Worm (Caenorhabditis elegans) whole organism, late embryonic: Measurements from ENCODE around the gene F22D3.4.

Source experiments
- C08G9.2 ChIP-seq: sonication (generic microtip); optimal IDR thresholded peaks from 2 replicates; lab custom pipeline; 2016; ENCODE audit warnings: mild to moderate bottlenecking, missing genetic modification characterization, moderate library complexity, missing compliant biosample characterization
- F13H6.1 ChIP-seq: sonication (generic microtip); optimal IDR thresholded peaks from 2 replicates; lab custom pipeline; 2016; ENCODE audit warnings: missing genetic modification characterization, missing compliant biosample characterization
- K02D7.2 ChIP-seq: sonication (generic microtip); optimal IDR thresholded peaks from 2 replicates; lab custom pipeline; 2017; ENCODE audit warnings: mild to moderate bottlenecking, missing genetic modification characterization, missing compliant biosample characterization
- T23F11.4 ChIP-seq: fragments of 200-800 bp; sonication (Bioruptor generic); optimal IDR thresholded peaks from 2 replicates; lab custom pipeline; 2018; ENCODE audit warnings: mild to moderate bottlenecking, missing genetic modification characterization, missing compliant biosample characterization
- Y22D7AL.16 ChIP-seq: sonication (generic microtip); optimal IDR thresholded peaks from 2 replicates; lab custom pipeline; 2016; ENCODE audit warnings: missing genetic modification characterization, missing compliant biosample characterization
- ahr-1 ChIP-seq: sonication (generic microtip); optimal IDR thresholded peaks from 2 replicates; lab custom pipeline; 2016; ENCODE audit warnings: missing genetic modification characterization, missing compliant biosample characterization
- ceh-14 ChIP-seq: sonication (generic microtip); optimal IDR thresholded peaks from 2 replicates; lab custom pipeline; 2016; ENCODE audit warnings: missing genotype, missing genetic modification characterization, missing compliant biosample characterization
- ceh-18 ChIP-seq: sonication (generic microtip); optimal IDR thresholded peaks from 2 replicates; lab custom pipeline; 2016; ENCODE audit warnings: missing genetic modification characterization, missing compliant biosample characterization
- ceh-19 ChIP-seq: fragments of 200-800 bp; sonication (Bioruptor generic); optimal IDR thresholded peaks from 2 replicates; lab custom pipeline; 2018; ENCODE audit warnings: mild to moderate bottlenecking, missing genetic modification characterization, missing compliant biosample characterization
- ceh-31 ChIP-seq: sonication (generic microtip); optimal IDR thresholded peaks from 2 replicates; lab custom pipeline; 2016; ENCODE audit warnings: missing genetic modification characterization, missing compliant biosample characterization
- ceh-34 ChIP-seq: sonication (generic microtip); optimal IDR thresholded peaks from 2 replicates; lab custom pipeline; 2016; ENCODE audit warnings: mild to moderate bottlenecking, missing genetic modification characterization, missing compliant biosample characterization
- ceh-45 ChIP-seq: fragments of 200-800 bp; sonication (Bioruptor generic); IDR thresholded peaks from 2 replicates; pipeline ENCODE4 v1.3.6; 2022; ENCODE audit warnings: missing genetic modification reagents, missing genetic modification characterization, missing compliant biosample characterization
- ceh-48 ChIP-seq: sonication (generic microtip); optimal IDR thresholded peaks from 2 replicates; lab custom pipeline; 2016; ENCODE audit warnings: missing genetic modification characterization, inconsistent platforms, missing compliant biosample characterization
- ceh-6 ChIP-seq: fragments of 200-800 bp; sonication (Bioruptor generic); optimal IDR thresholded peaks from 2 replicates; lab custom pipeline; 2018; ENCODE audit warnings: mild to moderate bottlenecking, missing genetic modification characterization, missing compliant biosample characterization
- ceh-9 ChIP-seq: sonication (generic microtip); optimal IDR thresholded peaks from 2 replicates; lab custom pipeline; 2016; ENCODE audit warnings: mild to moderate bottlenecking, missing genetic modification characterization, inconsistent platforms, missing compliant biosample characterization
- che-1 ChIP-seq: sonication (generic microtip); optimal IDR thresholded peaks from 2 replicates; lab custom pipeline; 2016; ENCODE audit warnings: mild to moderate bottlenecking, missing genetic modification characterization, missing compliant biosample characterization
- dmd-4 ChIP-seq: sonication (generic microtip); optimal IDR thresholded peaks from 2 replicates; lab custom pipeline; 2016; ENCODE audit warnings: borderline replicate concordance, missing genetic modification characterization, missing compliant biosample characterization
- dve-1 ChIP-seq: sonication (generic microtip); optimal IDR thresholded peaks from 2 replicates; lab custom pipeline; 2017; ENCODE audit warnings: antibody characterized with exemption, mild to moderate bottlenecking, missing genetic modification characterization, missing compliant biosample characterization
- elt-2 ChIP-seq: sonication (generic microtip); optimal IDR thresholded peaks from 2 replicates; lab custom pipeline; 2016; ENCODE audit warnings: missing genetic modification reagents, missing genetic modification characterization, missing compliant biosample characterization
- elt-4 ChIP-seq: sonication (generic microtip); optimal IDR thresholded peaks from 2 replicates; lab custom pipeline; 2016; ENCODE audit warnings: missing genetic modification characterization, missing compliant biosample characterization
- ets-4 ChIP-seq: sonication (generic microtip); optimal IDR thresholded peaks from 2 replicates; lab custom pipeline; 2016; ENCODE audit warnings: missing genetic modification characterization, missing compliant biosample characterization
- eyg-1 ChIP-seq: sonication (generic microtip); optimal IDR thresholded peaks from 2 replicates; lab custom pipeline; 2016; ENCODE audit warnings: missing genotype, missing genetic modification characterization, missing compliant biosample characterization
- fax-1 ChIP-seq: sonication (generic microtip); optimal IDR thresholded peaks from 2 replicates; lab custom pipeline; 2016; ENCODE audit warnings: missing genotype, missing genetic modification characterization, missing compliant biosample characterization
- fkh-10 ChIP-seq: fragments of 150-350 bp; optimal IDR thresholded peaks from 2 replicates; lab custom pipeline; 2014; ENCODE audit warnings: missing biosample characterization, missing genetic modification reagents, missing genetic modification characterization
- fkh-6 ChIP-seq: sonication (generic microtip); optimal IDR thresholded peaks from 2 replicates; lab custom pipeline; 2016; ENCODE audit warnings: missing genetic modification characterization, missing compliant biosample characterization
- hlh-13 ChIP-seq: fragments of 200-800 bp; sonication (Bioruptor generic); optimal IDR thresholded peaks from 2 replicates; lab custom pipeline; 2018; ENCODE audit warnings: mild to moderate bottlenecking, missing genetic modification characterization, missing compliant biosample characterization
- hlh-15 ChIP-seq: sonication (generic microtip); optimal IDR thresholded peaks from 2 replicates; lab custom pipeline; 2016; ENCODE audit warnings: missing genetic modification characterization, missing compliant biosample characterization
- hlh-30 ChIP-seq: sonication (generic microtip); optimal IDR thresholded peaks from 2 replicates; lab custom pipeline; 2017; ENCODE audit warnings: antibody characterized with exemption, missing genetic modification characterization, missing compliant biosample characterization; ENCODE audit not compliant: insufficient read depth
- hlh-6 ChIP-seq: sonication (generic microtip); optimal IDR thresholded peaks from 2 replicates; lab custom pipeline; 2016; ENCODE audit warnings: missing genotype, missing genetic modification characterization, missing compliant biosample characterization
- hlh-8 ChIP-seq: sonication (generic microtip); optimal IDR thresholded peaks from 2 replicates; lab custom pipeline; 2016; ENCODE audit warnings: missing genotype, missing genetic modification characterization, missing compliant biosample characterization
- madf-2 ChIP-seq: sonication (generic microtip); optimal IDR thresholded peaks from 2 replicates; lab custom pipeline; 2017; ENCODE audit warnings: missing genetic modification characterization, missing compliant biosample characterization
- nfya-1 ChIP-seq: sonication (generic microtip); optimal IDR thresholded peaks from 2 replicates; lab custom pipeline; 2017; ENCODE audit warnings: missing genetic modification characterization, mild to moderate bottlenecking, missing compliant biosample characterization, antibody characterized with exemption, moderate library complexity
- nhr-11 ChIP-seq: fragments of 150-350 bp; optimal IDR thresholded peaks from 2 replicates; lab custom pipeline; 2014; ENCODE audit warnings: missing biosample characterization, missing genetic modification characterization
- nhr-232 ChIP-seq: sonication (generic microtip); optimal IDR thresholded peaks from 2 replicates; lab custom pipeline; 2016; ENCODE audit warnings: missing genetic modification characterization, missing compliant biosample characterization
- pag-3 ChIP-seq: sonication (generic microtip); optimal IDR thresholded peaks from 2 replicates; lab custom pipeline; 2016; ENCODE audit warnings: missing compliant biosample characterization, missing genetic modification characterization, borderline replicate concordance
- pax-1 ChIP-seq: fragments of 150-350 bp; optimal IDR thresholded peaks from 2 replicates; lab custom pipeline; 2014; ENCODE audit warnings: missing biosample characterization, missing genetic modification characterization
- pha-4 ChIP-seq: fragments of 150-350 bp; optimal IDR thresholded peaks from 2 replicates; lab custom pipeline; 2018; ENCODE audit warnings: missing biosample characterization, missing genetic modification reagents, missing genetic modification characterization
- rnt-1 ChIP-seq: sonication (generic microtip); optimal IDR thresholded peaks from 2 replicates; lab custom pipeline; 2016; ENCODE audit warnings: missing genetic modification characterization, missing compliant biosample characterization
- sdc-2 ChIP-seq: sonication (generic microtip); optimal IDR thresholded peaks from 2 replicates; lab custom pipeline; 2016; ENCODE audit warnings: missing genotype, missing genetic modification characterization, missing compliant biosample characterization
- sox-2 ChIP-seq: fragments of 200-800 bp; sonication (Bioruptor generic); IDR thresholded peaks from 2 replicates; pipeline ENCODE4 v1.3.6; 2022; ENCODE audit warnings: missing genetic modification reagents, missing genetic modification characterization, missing compliant biosample characterization
- sox-4 ChIP-seq: sonication (generic microtip); optimal IDR thresholded peaks from 2 replicates; lab custom pipeline; 2017; ENCODE audit warnings: mild to moderate bottlenecking, missing genetic modification characterization, inconsistent platforms, missing compliant biosample characterization
- syd-9 ChIP-seq: sonication (generic microtip); optimal IDR thresholded peaks from 2 replicates; lab custom pipeline; 2016; ENCODE audit warnings: mild to moderate bottlenecking, missing genetic modification characterization, moderate library complexity, missing compliant biosample characterization
- tbx-2 ChIP-seq: sonication (generic microtip); optimal IDR thresholded peaks from 2 replicates; lab custom pipeline; 2016; ENCODE audit warnings: missing genetic modification characterization, missing compliant biosample characterization
- tbx-7 ChIP-seq: sonication (generic microtip); optimal IDR thresholded peaks from 2 replicates; lab custom pipeline; 2016; ENCODE audit warnings: missing genotype, missing genetic modification characterization, missing compliant biosample characterization
- ttx-3 ChIP-seq: sonication (generic microtip); optimal IDR thresholded peaks from 2 replicates; lab custom pipeline; 2016; ENCODE audit warnings: missing genetic modification reagents, missing genetic modification characterization, missing compliant biosample characterization
- unc-3 ChIP-seq, 2 experiments: fragments of 200-800 bp in 1 of 2; sonication (Bioruptor generic) in 1 of 2; sonication (generic microtip) in 1 of 2; conservative IDR thresholded peaks in 1 of 2; optimal IDR thresholded peaks in 1 of 2; 2 replicates each; pipeline versions ENCODE4 v1.3.6 to Lab custom; 2016 to 2022; ENCODE audit warnings: missing compliant biosample characterization in 2 of 2, missing genetic modification characterization in 2 of 2, missing genetic modification reagents in 1 of 2
- unc-42 ChIP-seq: sonication (generic microtip); optimal IDR thresholded peaks from 2 replicates; lab custom pipeline; 2016; ENCODE audit warnings: missing genotype, missing genetic modification characterization, missing compliant biosample characterization
- unc-55 ChIP-seq: sonication (generic microtip); optimal IDR thresholded peaks from 2 replicates; lab custom pipeline; 2017; ENCODE audit warnings: missing biosample characterization, missing genetic modification reagents, missing genetic modification characterization
- unc-86 ChIP-seq: sonication (generic microtip); optimal IDR thresholded peaks from 2 replicates; lab custom pipeline; 2016; ENCODE audit warnings: missing genetic modification characterization, missing compliant biosample characterization

Gene F22D3.4

DNA sequence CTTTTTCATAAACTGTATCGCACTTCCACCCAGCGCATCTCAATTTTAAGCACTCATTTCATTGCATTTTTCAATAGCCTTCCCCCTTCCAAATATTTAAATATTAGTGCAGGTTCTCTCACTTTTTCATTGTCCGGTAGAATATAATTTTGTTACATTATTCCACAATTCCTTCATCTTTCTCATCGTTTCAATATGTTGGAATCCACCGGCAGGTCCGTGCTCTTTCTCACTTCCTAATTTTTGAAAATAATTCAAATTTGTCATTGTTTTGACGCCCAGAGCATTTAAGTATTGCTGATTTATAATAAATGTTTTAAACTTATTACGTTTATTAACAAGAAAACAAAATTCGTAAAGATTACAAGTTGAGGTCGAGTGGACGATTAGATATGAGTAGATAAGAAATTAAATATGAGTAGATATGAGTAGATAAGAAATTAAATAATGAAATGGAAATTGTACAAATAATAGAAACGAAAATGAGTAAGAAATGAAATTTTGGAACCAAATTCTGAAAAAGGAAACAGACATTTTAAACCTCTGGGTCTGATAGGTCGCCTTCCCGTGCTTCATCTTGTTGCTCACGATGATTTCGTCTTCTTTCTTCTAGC lies 27.8 kb upstream of the F22D3.4 start:
- TF ChIP-seq elt-2 (tag; lab: Kevin White, UChicago) = peak; percentile 55
- TF ChIP-seq ahr-1 (tag; lab: Kevin White, UChicago) = no peak
- TF ChIP-seq hlh-13 (GFP tag; lab: Kevin White, UChicago) = no peak
- TF ChIP-seq K02D7.2 (tag; lab: Kevin White, UChicago) = no peak
- no peak for TF ChIP-seq tbx-2 (tag; lab: Kevin White, UChicago)
- TF ChIP-seq ttx-3 (tag; lab: Kevin White, UChicago) = no peak

DNA sequence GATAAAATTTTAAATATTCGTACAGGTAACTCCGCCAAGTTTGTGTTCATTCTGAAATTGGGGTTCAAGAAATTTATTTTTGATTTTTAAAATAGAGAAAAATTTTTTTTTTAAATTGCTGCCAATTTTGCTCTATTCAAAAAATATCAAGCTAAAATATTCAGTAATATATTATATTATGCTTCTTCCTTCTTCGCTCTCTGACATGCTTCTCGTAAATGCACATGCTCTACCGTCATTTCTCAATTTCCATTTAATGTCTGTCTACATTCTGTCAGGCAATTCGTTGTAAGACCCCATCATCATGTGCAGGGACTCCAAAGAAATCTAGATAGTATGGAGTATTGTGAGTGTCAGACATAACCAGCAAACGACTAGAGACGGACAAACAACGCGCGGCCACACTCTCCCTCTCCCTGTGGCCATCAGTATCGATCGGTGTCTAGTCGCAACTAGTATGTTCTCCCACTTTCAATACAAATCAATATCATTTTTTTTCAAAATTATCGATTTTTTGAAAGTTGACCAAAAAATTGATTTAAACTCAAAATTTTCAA lies 23.9 kb upstream of the F22D3.4 start, which contains the start of the genes malt-1 and ceh-38:
TSS of gene malt-1 (minus strand) at position 51 of the 557 bp plus-strand sequence.
TSS of gene ceh-38 (plus strand) at position 277 of the 557 bp plus-strand sequence.
- TF ChIP-seq ceh-31 (tag; lab: Kevin White, UChicago) (peak; percentile 91), K02D7.2 (tag; lab: Kevin White, UChicago) (no peak), unc-42 (tag; lab: Kevin White, UChicago) (peak; percentile 86), elt-4 (tag; lab: Kevin White, UChicago) (no peak), dve-1 (tag; lab: Kevin White, UChicago) (peak; percentile 68), nfya-1 (tag; lab: Kevin White, UChicago) (peak; percentile 93), sox-2 (GFP tag; lab: Robert Waterston, UW) (no peak), fax-1 (tag; lab: Kevin White, UChicago) (no peak), tbx-2 (tag; lab: Kevin White, UChicago) (peak; percentile 84), pag-3 (tag; lab: Kevin White, UChicago) (no peak), ceh-14 (tag; lab: Kevin White, UChicago) (peak; percentile 36), unc-3 (GFP tag; conservative IDR thresholded peaks at IDR 0.05; lab: Robert Waterston, UW) (no peak), unc-3 (tag; optimal IDR thresholded peaks at IDR 0.05; lab: Kevin White, UChicago) (no peak), C08G9.2 (tag; lab: Kevin White, UChicago) (no peak), ceh-18 (peak; percentile 80), nhr-11 (tag; lab: Kevin White, UChicago) (no peak), nhr-232 (tag; lab: Kevin White, UChicago) (no peak), hlh-30 (tag; lab: Kevin White, UChicago) (peak; percentile 92), T23F11.4 (GFP tag; lab: Kevin White, UChicago) (no peak), dmd-4 (no peak), fkh-6 (tag; lab: Kevin White, UChicago) (no peak), hlh-8 (tag; lab: Kevin White, UChicago) (peak; percentile 19), pha-4 (no peak), unc-86 (tag; lab: Kevin White, UChicago) (peak; percentile 47), tbx-7 (tag; lab: Kevin White, UChicago) (no peak), unc-55 (GFP tag; lab: Kevin White, UChicago) (peak; percentile 82), ceh-48 (peak; percentile 100), hlh-15 (tag; lab: Kevin White, UChicago) (no peak), hlh-6 (tag; lab: Kevin White, UChicago) (no peak), rnt-1 (tag; lab: Kevin White, UChicago) (peak; percentile 51), pax-1 (tag; lab: Kevin White, UChicago) (peak; percentile 69), F13H6.1 (no peak), ttx-3 (tag; lab: Kevin White, UChicago) (no peak), ceh-19 (GFP tag; lab: Kevin White, UChicago) (peak; percentile 56), eyg-1 (tag; lab: Kevin White, UChicago) (no peak), che-1 (tag; lab: Kevin White, UChicago) (no peak), ets-4 (tag; lab: Kevin White, UChicago) (peak; percentile 19), Y22D7AL.16 (tag; lab: Kevin White, UChicago) (no peak), ceh-6 (GFP tag; lab: Kevin White, UChicago) (peak; percentile 47), fkh-10 (GFP tag; lab: Kevin White, UChicago) (peak; percentile 3), ceh-9 (no peak), ceh-45 (no peak), madf-2 (tag; lab: Kevin White, UChicago) (peak; percentile 20), ceh-34 (tag; lab: Kevin White, UChicago) (peak; percentile 57), sox-4 (tag; lab: Kevin White, UChicago) (no peak), syd-9 (tag; lab: Kevin White, UChicago) (no peak), sdc-2 (no peak)
